Fruit fly (Drosophila melanogaster) whole organism, embryonic: ENCODE results near the gene CG6709.
A peak's percentile ranks its signal among the peaks of the same experiment; 100 is the strongest.

Experiments
- Atf3 ChIP-seq: fragments of 200-800 bp; sonication (Bioruptor generic); optimal IDR thresholded peaks from 3 replicates; lab custom pipeline; 2016; ENCODE audit warnings: missing biosample characterization, missing genetic modification characterization
- Blimp-1 ChIP-seq: fragments of 200-800 bp; sonication (Bioruptor generic); optimal IDR thresholded peaks from 3 replicates; lab custom pipeline; 2018; ENCODE audit warnings: missing biosample characterization, missing genetic modification characterization, mild to moderate bottlenecking, moderate library complexity, missing genetic modification reagents
- CG1024 ChIP-seq: fragments of 200-800 bp; sonication (Bioruptor generic); IDR thresholded peaks from 2 replicates; pipeline ENCODE4 v1.3.6; 2022; ENCODE audit warnings: missing biosample characterization, missing genetic modification characterization
- CG10462 ChIP-seq: fragments of 200-800 bp; sonication (Bioruptor generic); optimal IDR thresholded peaks from 2 replicates; lab custom pipeline; 2016; ENCODE audit warnings: missing biosample characterization, missing genetic modification characterization
- CG10565 ChIP-seq: fragments of 200-800 bp; sonication (Bioruptor generic); optimal IDR thresholded peaks from 3 replicates; lab custom pipeline; 2016; ENCODE audit warnings: missing biosample characterization, mild to moderate bottlenecking, missing genetic modification characterization
- CG12942 ChIP-seq: fragments of 200-800 bp; sonication (Bioruptor generic); optimal IDR thresholded peaks from 3 replicates; lab custom pipeline; 2016; ENCODE audit warnings: missing biosample characterization, missing genetic modification characterization
- CG13123 ChIP-seq: fragments of 200-800 bp; sonication (Bioruptor generic); optimal IDR thresholded peaks from 2 replicates; lab custom pipeline; 2016; ENCODE audit warnings: missing biosample characterization, missing genetic modification characterization
- CG13775 ChIP-seq: fragments of 200-800 bp; sonication (Bioruptor generic); optimal IDR thresholded peaks from 3 replicates; lab custom pipeline; 2017; ENCODE audit warnings: missing biosample characterization, mild to moderate bottlenecking, missing genetic modification characterization
- CG14860 ChIP-seq: fragments of 200-800 bp; sonication (Bioruptor generic); IDR thresholded peaks from 3 replicates; pipeline ENCODE4 v1.3.6; 2022; ENCODE audit warnings: missing biosample characterization, missing genetic modification characterization; ENCODE audit not compliant: partially characterized antibody
- CG1529 ChIP-seq: fragments of 200-800 bp; sonication (Bioruptor generic); optimal IDR thresholded peaks from 3 replicates; lab custom pipeline; 2018; ENCODE audit warnings: missing biosample characterization, missing genetic modification characterization
- CG1602 ChIP-seq: fragments of 200-800 bp; sonication (Bioruptor generic); optimal IDR thresholded peaks from 3 replicates; lab custom pipeline; 2016; ENCODE audit warnings: missing biosample characterization, missing genetic modification characterization
- CG17186 ChIP-seq: fragments of 200-800 bp; sonication (Bioruptor generic); optimal IDR thresholded peaks from 3 replicates; lab custom pipeline; 2017; ENCODE audit warnings: missing biosample characterization, missing genetic modification reagents, missing genetic modification characterization
- CG17385 ChIP-seq: fragments of 200-800 bp; sonication (Bioruptor generic); optimal IDR thresholded peaks from 3 replicates; lab custom pipeline; 2018; ENCODE audit warnings: missing biosample characterization, mild to moderate bottlenecking, missing genetic modification characterization
- CG17829 ChIP-seq: fragments of 200-800 bp; optimal IDR thresholded peaks from 2 replicates; lab custom pipeline; 2019; ENCODE audit warnings: missing biosample characterization, mild to moderate bottlenecking, missing genetic modification characterization, moderate library complexity
- CG18599 ChIP-seq: fragments of 200-800 bp; sonication (Bioruptor generic); optimal IDR thresholded peaks from 3 replicates; lab custom pipeline; 2017; ENCODE audit warnings: missing biosample characterization, missing genetic modification characterization, mild to moderate bottlenecking, moderate library complexity, missing genetic modification reagents
- CG2120 ChIP-seq: fragments of 200-800 bp; sonication (Bioruptor generic); optimal IDR thresholded peaks from 3 replicates; lab custom pipeline; 2016; ENCODE audit warnings: missing biosample characterization, missing genetic modification characterization
- CG3163 ChIP-seq: fragments of 200-800 bp; sonication (Bioruptor generic); optimal IDR thresholded peaks from 3 replicates; lab custom pipeline; 2016; ENCODE audit warnings: missing biosample characterization, missing genetic modification characterization
- CG32772 ChIP-seq: fragments of 200-800 bp; sonication (Bioruptor generic); IDR thresholded peaks from 2 replicates; pipeline ENCODE4 v1.3.6; 2022; ENCODE audit warnings: missing biosample characterization, missing genetic modification characterization
- CG4404 ChIP-seq: fragments of 200-800 bp; sonication (Bioruptor generic); IDR thresholded peaks from 2 replicates; pipeline ENCODE4 v1.3.6; 2022; ENCODE audit warnings: missing biosample characterization, missing genetic modification characterization
- CG6175 ChIP-seq: fragments of 200-800 bp; sonication (Bioruptor generic); IDR thresholded peaks from 3 replicates; pipeline ENCODE4 v1.3.6; 2022; ENCODE audit warnings: missing biosample characterization, missing genetic modification characterization
- CG6689 ChIP-seq: fragments of 200-800 bp; sonication (Bioruptor generic); IDR thresholded peaks from 2 replicates; pipeline ENCODE4 v1.3.6; 2022; ENCODE audit warnings: missing biosample characterization, missing genetic modification characterization
- CG8765 ChIP-seq: fragments of 200-800 bp; sonication (Bioruptor generic); IDR thresholded peaks from 2 replicates; pipeline ENCODE4 v1.3.6; 2022; ENCODE audit warnings: missing biosample characterization, missing genetic modification characterization
- CG8924 ChIP-seq: fragments of 200-800 bp; optimal IDR thresholded peaks from 3 replicates; lab custom pipeline; 2019; ENCODE audit warnings: missing biosample characterization, mild to moderate bottlenecking, missing genetic modification characterization, moderate library complexity
- CTCF ChIP-seq: fragments of 200-800 bp; sonication (Bioruptor generic); optimal IDR thresholded peaks from 2 replicates; lab custom pipeline; 2017; ENCODE audit warnings: missing biosample characterization, mild to moderate bottlenecking, missing genetic modification characterization, moderate library complexity
- Dad ChIP-seq: fragments of 200-800 bp; sonication (Bioruptor generic); optimal IDR thresholded peaks from 3 replicates; lab custom pipeline; 2016; ENCODE audit warnings: missing biosample characterization, missing genetic modification characterization
- Dfd ChIP-seq, 2 experiments: fragments of >200 bp; optimal IDR thresholded peaks; 2 replicates each; lab custom pipeline; 2017; ENCODE audit warnings: missing biosample characterization in 2 of 2, missing genetic modification characterization in 2 of 2
- H2.0 ChIP-seq: fragments of 200-800 bp; sonication (Bioruptor generic); IDR thresholded peaks from 2 replicates; pipeline ENCODE4 v1.3.6; 2022; ENCODE audit warnings: missing biosample characterization, missing genetic modification characterization
- Hr51 ChIP-seq, 2 experiments: fragments of 200-800 bp; sonication (Bioruptor generic); optimal IDR thresholded peaks; 2 replicates in 1 of 2; 3 replicates in 1 of 2; lab custom pipeline; 2016 to 2018; ENCODE audit warnings: missing biosample characterization in 2 of 2, missing genetic modification characterization in 2 of 2, mild to moderate bottlenecking in 1 of 2, moderate library complexity in 1 of 2
- Hsf ChIP-seq: fragments of 200-800 bp; sonication (Bioruptor generic); optimal IDR thresholded peaks from 3 replicates; lab custom pipeline; 2016; ENCODE audit warnings: missing biosample characterization, missing genetic modification characterization
- Pdp1 ChIP-seq, 2 experiments: fragments of 200-800 bp; sonication (Bioruptor generic); optimal IDR thresholded peaks; 3 replicates each; lab custom pipeline; 2016; ENCODE audit warnings: missing biosample characterization in 2 of 2, missing genetic modification characterization in 2 of 2, mild to moderate bottlenecking in 1 of 2, moderate library complexity in 1 of 2
- Six4 ChIP-seq: fragments of 200-800 bp; sonication (Bioruptor generic); optimal IDR thresholded peaks from 2 replicates; lab custom pipeline; 2016; ENCODE audit warnings: missing biosample characterization, missing genetic modification characterization
- Sry-β ChIP-seq: fragments of 200-800 bp; sonication (Bioruptor generic); optimal IDR thresholded peaks from 2 replicates; lab custom pipeline; 2018; ENCODE audit warnings: missing biosample characterization, mild to moderate bottlenecking, missing genetic modification characterization, moderate library complexity
- Xrp1 ChIP-seq: fragments of 200-800 bp; sonication (Bioruptor generic); IDR thresholded peaks from 2 replicates; pipeline ENCODE4 v1.3.6; 2022; ENCODE audit warnings: missing biosample characterization, missing genetic modification characterization
- ase ChIP-seq: fragments of 200-800 bp; sonication (Bioruptor generic); IDR thresholded peaks from 3 replicates; pipeline ENCODE4 v1.3.6; 2022; ENCODE audit warnings: missing biosample characterization, missing genetic modification characterization
- da ChIP-seq: fragments of 200-800 bp; sonication (Bioruptor generic); optimal IDR thresholded peaks from 2 replicates; lab custom pipeline; 2016; ENCODE audit warnings: missing biosample characterization, missing genetic modification characterization
- dati ChIP-seq: fragments of 200-800 bp; sonication (Bioruptor generic); IDR thresholded peaks from 2 replicates; pipeline ENCODE4 v1.3.6; 2022; ENCODE audit warnings: missing biosample characterization, missing genetic modification characterization
- exex ChIP-seq: fragments of 200-800 bp; sonication (Bioruptor generic); optimal IDR thresholded peaks from 4 replicates; lab custom pipeline; 2018; ENCODE audit warnings: missing biosample characterization, mild to moderate bottlenecking, missing genetic modification characterization, moderate library complexity
- fd64A ChIP-seq: fragments of 200-800 bp; sonication (Bioruptor generic); optimal IDR thresholded peaks from 3 replicates; lab custom pipeline; 2018; ENCODE audit warnings: missing biosample characterization, mild to moderate bottlenecking, missing genetic modification characterization
- h ChIP-seq: fragments of >200 bp; optimal IDR thresholded peaks from 2 replicates; lab custom pipeline; 2017
- lilli ChIP-seq: fragments of 200-800 bp; sonication (Bioruptor generic); optimal IDR thresholded peaks from 3 replicates; lab custom pipeline; 2016; ENCODE audit warnings: missing biosample characterization, missing genetic modification characterization
- mam ChIP-seq: fragments of 200-800 bp; sonication (Bioruptor generic); optimal IDR thresholded peaks from 3 replicates; lab custom pipeline; 2016; ENCODE audit warnings: missing biosample characterization, missing genetic modification characterization
- nau ChIP-seq: fragments of 200-800 bp; sonication (Bioruptor generic); optimal IDR thresholded peaks from 3 replicates; lab custom pipeline; 2017; ENCODE audit warnings: missing biosample characterization, mild to moderate bottlenecking, missing genetic modification characterization, missing genetic modification reagents
- nmo ChIP-seq: fragments of 200-800 bp; sonication (Bioruptor generic); optimal IDR thresholded peaks from 2 replicates; lab custom pipeline; 2018; ENCODE audit warnings: missing biosample characterization, mild to moderate bottlenecking, missing genetic modification characterization, moderate library complexity
- otp ChIP-seq: fragments of 200-800 bp; sonication (Bioruptor generic); IDR thresholded peaks from 3 replicates; pipeline ENCODE4, ENCODE4 v1.3.6; 2022; ENCODE audit warnings: missing biosample characterization, missing genetic modification characterization
- salm ChIP-seq: fragments of 200-800 bp; sonication (Bioruptor generic); optimal IDR thresholded peaks from 2 replicates; lab custom pipeline; 2018; ENCODE audit warnings: missing biosample characterization, mild to moderate bottlenecking, missing genetic modification characterization
- sr ChIP-seq: fragments of 200-800 bp; sonication (Bioruptor generic); IDR thresholded peaks from 3 replicates; pipeline ENCODE4 v1.3.6; 2022; ENCODE audit warnings: missing biosample characterization, missing genetic modification characterization
- stc ChIP-seq: fragments of 200-800 bp; sonication (Bioruptor generic); IDR thresholded peaks from 2 replicates; pipeline ENCODE4 v1.3.6; 2022; ENCODE audit warnings: missing biosample characterization, missing genetic modification characterization
- tin ChIP-seq: fragments of 200-800 bp; sonication (Bioruptor generic); optimal IDR thresholded peaks from 3 replicates; lab custom pipeline; 2016; ENCODE audit warnings: missing biosample characterization, missing genetic modification characterization
- tup ChIP-seq: fragments of 200-800 bp; sonication (Bioruptor generic); optimal IDR thresholded peaks from 2 replicates; lab custom pipeline; 2016; ENCODE audit warnings: missing biosample characterization, mild to moderate bottlenecking, missing genetic modification characterization, moderate library complexity
- vfl ChIP-seq: fragments of 200-800 bp; sonication (Bioruptor generic); optimal IDR thresholded peaks from 2 replicates; lab custom pipeline; 2016; ENCODE audit warnings: missing biosample characterization, missing genetic modification characterization
- vvl ChIP-seq: fragments of 200-800 bp; sonication (Bioruptor generic); IDR thresholded peaks from 2 replicates; pipeline ENCODE4 v1.3.6; 2022; ENCODE audit warnings: missing biosample characterization, missing genetic modification characterization
- z ChIP-seq: fragments of 200-800 bp; sonication (Bioruptor generic); IDR thresholded peaks from 3 replicates; pipeline ENCODE4 v1.3.6; 2022; ENCODE audit warnings: missing biosample characterization, missing genetic modification characterization

Gene CG6709

dm6 chr3L:9864275-9865052 lies 30.1 kb downstream of the CG6709 start, which contains the start of the genes iPLA2-VIA and Ciz1 (continued):
- TF ChIP-seq CG18599 (GFP tag; lab: Kevin White, UChicago) (no peak), dati (no peak), CG10462 (no peak), nmo (GFP tag; lab: Kevin White, UChicago) (peak; percentile 82), CG6689 (GFP tag; lab: Robert Waterston, UW) (no peak), tup (no peak), salm (tag; lab: Kevin White, UChicago) (no peak), CG8924 (tag; lab: Kevin White, UChicago) (peak; percentile 50), CG17186 (GFP tag; lab: Kevin White, UChicago) (peak; percentile 28), z (GFP tag; lab: Robert Waterston, UW) (no peak), CTCF (no peak), da (GFP tag; lab: Kevin White, UChicago) (no peak), otp (GFP tag; lab: Robert Waterston, UW) (no peak), ase (no peak), lilli (peak; percentile 7), CG12942 (GFP tag; lab: Kevin White, UChicago) (no peak), nau (GFP tag; lab: Kevin White, UChicago) (no peak), fd64A (GFP tag; lab: Kevin White, UChicago) (no peak), CG1529 (GFP tag; lab: Kevin White, UChicago) (no peak), stc (GFP tag; lab: Robert Waterston, UW) (no peak), Six4 (GFP tag; lab: Kevin White, UChicago) (no peak), Blimp-1 (GFP tag; lab: Kevin White, UChicago) (no peak), mam (GFP tag; lab: Kevin White, UChicago) (peak; percentile 39), CG2120 (GFP tag; lab: Kevin White, UChicago) (peak; percentile 32), Pdp1 (GFP tag; optimal IDR thresholded peaks at IDR 0.05; lab: Kevin White, UChicago) (peak in 1 of 2 experiments; percentile 39), Sry-β (GFP tag; lab: Kevin White, UChicago) (peak; percentile 4), CG32772 (GFP tag; lab: Robert Waterston, UW) (no peak), Hr51 (GFP tag; optimal IDR thresholded peaks at IDR 0.05; lab: Kevin White, UChicago) (no peak), exex (tag; lab: Kevin White, UChicago) (peak; percentile 24), Xrp1 (GFP tag; lab: Robert Waterston, UW) (no peak), CG4404 (no peak), H2.0 (GFP tag; lab: Robert Waterston, UW) (no peak), CG8765 (GFP tag; lab: Robert Waterston, UW) (no peak), CG3163 (GFP tag; lab: Kevin White, UChicago) (no peak), Hsf (GFP tag; lab: Kevin White, UChicago) (no peak), CG13775 (GFP tag; lab: Kevin White, UChicago) (no peak), sr (GFP tag; lab: Robert Waterston, UW) (no peak), CG13123 (GFP tag; lab: Kevin White, UChicago) (no peak), Dfd (GFP tag; optimal IDR thresholded peaks at IDR 0.05; lab: Kevin White, UChicago) (no peak), tin (GFP tag; lab: Kevin White, UChicago) (peak; percentile 29), CG17829 (tag; lab: Kevin White, UChicago) (peak; percentile 52), CG17385 (GFP tag; lab: Kevin White, UChicago) (no peak), CG10565 (no peak), vvl (GFP tag; lab: Robert Waterston, UW) (no peak), Dad (GFP tag; lab: Kevin White, UChicago) (no peak), Atf3 (GFP tag; lab: Kevin White, UChicago) (no peak), h (lab: Kevin White, UChicago) (no peak), CG6175 (GFP tag; lab: Robert Waterston, UW) (no peak), vfl (GFP tag; lab: Kevin White, UChicago) (peak; percentile 13), CG1602 (GFP tag; lab: Kevin White, UChicago) (peak; percentile 8), CG14860 (peak; percentile 64; the same call in 2 of the 3 replicates), CG1024 (GFP tag; lab: Robert Waterston, UW) (no peak)
